Worm (Caenorhabditis elegans): ENCODE results near the gene C16C8.27.
A peak's percentile ranks its signal among the peaks of the same experiment; 100 is the strongest.

The C16C8.27 gene

ce11 chrII:3439244-3439698 is 2.2 kb upstream of the C16C8.27 start (continued):
- TF ChIP-seq tbx-7 (tag; optimal IDR thresholded peaks at IDR 0.05) (no peak), unc-3 (GFP tag; conservative IDR thresholded peaks at IDR 0.05) (peak; percentile 56; the same call in 1 of the 2 replicates), unc-3 (tag; optimal IDR thresholded peaks at IDR 0.05) (no peak), dve-1 (tag; optimal IDR thresholded peaks at IDR 0.05) (peak; percentile 30), dmd-4 (tag; optimal IDR thresholded peaks at IDR 0.05; ENCODE audit: borderline replicate concordance) (peak; percentile 31), ceh-22 (tag; optimal IDR thresholded peaks at IDR 0.05) (no peak), hlh-6 (tag; optimal IDR thresholded peaks at IDR 0.05) (peak; percentile 63), C08G9.2 (tag; optimal IDR thresholded peaks at IDR 0.05) (peak; percentile 12), nhr-232 (tag; optimal IDR thresholded peaks at IDR 0.05) (no peak), lin-11 (tag; optimal IDR thresholded peaks at IDR 0.05) (peak; percentile 15), ahr-1 (tag; optimal IDR thresholded peaks at IDR 0.05) (no peak), hlh-15 (tag; optimal IDR thresholded peaks at IDR 0.05) (peak; percentile 20), tbx-2 (tag; optimal IDR thresholded peaks at IDR 0.05) (peak; percentile 8), ceh-19 (GFP tag; optimal IDR thresholded peaks at IDR 0.05) (peak; percentile 16), T23F11.4 (GFP tag; optimal IDR thresholded peaks at IDR 0.05) (peak; percentile 26), pqm-1 (tag; optimal IDR thresholded peaks at IDR 0.05) (no peak), madf-2 (tag; optimal IDR thresholded peaks at IDR 0.05) (peak; percentile 19)

- TF ChIP-seq elt-2 (tag; optimal IDR thresholded peaks at IDR 0.05) (peak; percentile 39), hlh-30 (tag; optimal IDR thresholded peaks at IDR 0.05; ENCODE audit: insufficient read depth) (no peak), ttx-3 (tag; optimal IDR thresholded peaks at IDR 0.05) (no peak)
These were observed 1.4 kb upstream of the C16C8.27 start for ce11 chrII:3439842-3440640.

- TF ChIP-seq nfya-1 (tag; optimal IDR thresholded peaks at IDR 0.05) (no peak), dmd-4 (tag; optimal IDR thresholded peaks at IDR 0.05; ENCODE audit: borderline replicate concordance) (no peak), hlh-15 (tag; optimal IDR thresholded peaks at IDR 0.05) (no peak), ceh-30 (tag; optimal IDR thresholded peaks at IDR 0.05) (no peak), ceh-24 (tag; optimal IDR thresholded peaks at IDR 0.05) (no peak), ceh-14 (tag; optimal IDR thresholded peaks at IDR 0.05) (no peak), unc-55 (GFP tag; optimal IDR thresholded peaks at IDR 0.05) (no peak), dve-1 (tag; optimal IDR thresholded peaks at IDR 0.05) (no peak), ahr-1 (tag; optimal IDR thresholded peaks at IDR 0.05) (no peak), npax-4 (tag; optimal IDR thresholded peaks at IDR 0.05) (no peak), syd-9 (tag; optimal IDR thresholded peaks at IDR 0.05) (no peak), ztf-16 (tag; optimal IDR thresholded peaks at IDR 0.05) (no peak), elt-4 (tag; optimal IDR thresholded peaks at IDR 0.05) (no peak), ceh-6 (GFP tag; optimal IDR thresholded peaks at IDR 0.05) (no peak), fkh-10 (GFP tag; optimal IDR thresholded peaks at IDR 0.05) (no peak)
These were observed 893 bp upstream of the C16C8.27 start, which contains the start of gene C16C8.17 for ce11 chrII:3440641-3440926. TSS of gene C16C8.17 (plus strand) at chrII:3440827.

- TF ChIP-seq ceh-14 (tag; optimal IDR thresholded peaks at IDR 0.05) (no peak), nhr-232 (tag; optimal IDR thresholded peaks at IDR 0.05) (no peak), F13H6.1 (tag; optimal IDR thresholded peaks at IDR 0.05) (no peak), che-1 (tag; optimal IDR thresholded peaks at IDR 0.05) (no peak), Y22D7AL.16 (tag; optimal IDR thresholded peaks at IDR 0.05) (no peak), hlh-6 (tag; optimal IDR thresholded peaks at IDR 0.05) (no peak), pax-1 (tag; optimal IDR thresholded peaks at IDR 0.05) (no peak), unc-55 (GFP tag; optimal IDR thresholded peaks at IDR 0.05) (no peak), lin-11 (tag; optimal IDR thresholded peaks at IDR 0.05) (no peak), fkh-6 (tag; optimal IDR thresholded peaks at IDR 0.05) (no peak), ceh-48 (tag; optimal IDR thresholded peaks at IDR 0.05) (no peak), ceh-22 (tag; optimal IDR thresholded peaks at IDR 0.05) (no peak), mec-3 (tag; optimal IDR thresholded peaks at IDR 0.05; ENCODE audit: borderline replicate concordance) (no peak), madf-2 (tag; optimal IDR thresholded peaks at IDR 0.05) (no peak), ceh-45 (GFP tag; IDR thresholded peaks at IDR 0.05) (no peak), gmeb-2 (tag; optimal IDR thresholded peaks at IDR 0.05) (no peak), ceh-18 (tag; optimal IDR thresholded peaks at IDR 0.05) (no peak), sox-4 (tag; optimal IDR thresholded peaks at IDR 0.05) (no peak), T23F11.4 (GFP tag; optimal IDR thresholded peaks at IDR 0.05) (no peak), ceh-30 (tag; optimal IDR thresholded peaks at IDR 0.05) (no peak)
These were observed 1.7 kb downstream of the C16C8.27 start, which contains the start of gene C16C8.22 for ce11 chrII:3443154-3443553. TSS of gene C16C8.22 (minus strand) at chrII:3443254.
